Worm (Caenorhabditis elegans) whole organism, early embryonic: ENCODE results near the gene hint-3.
A peak's percentile ranks its signal among the peaks of the same experiment; 100 is the strongest.

Experiments used
- B0310.2 ChIP-seq: sonication (generic microtip); optimal IDR thresholded peaks from 2 replicates; lab custom pipeline; 2016; ENCODE audit warnings: mild to moderate bottlenecking, missing genetic modification characterization, missing compliant biosample characterization
- F13C5.2 ChIP-seq: sonication (generic microtip); optimal IDR thresholded peaks from 2 replicates; lab custom pipeline; 2017; ENCODE audit warnings: mild to moderate bottlenecking, missing genetic modification characterization, inconsistent platforms, missing compliant biosample characterization
- aly-1 ChIP-seq: sonication (generic microtip); optimal IDR thresholded peaks from 2 replicates; lab custom pipeline; 2016; ENCODE audit warnings: missing genetic modification characterization, missing compliant biosample characterization
- ama-1 ChIP-seq: fragments of 150-350 bp; optimal IDR thresholded peaks from 2 replicates; lab custom pipeline; 2014
- ceh-13 ChIP-seq: fragments of 200-800 bp; sonication (Bioruptor generic); optimal IDR thresholded peaks from 2 replicates; lab custom pipeline; 2018; ENCODE audit warnings: mild to moderate bottlenecking, missing genetic modification characterization, missing compliant biosample characterization
- ceh-36 ChIP-seq: sonication (generic microtip); optimal IDR thresholded peaks from 2 replicates; lab custom pipeline; 2016; ENCODE audit warnings: missing genetic modification characterization, inconsistent platforms, missing compliant biosample characterization
- ets-7 ChIP-seq: sonication (generic microtip); optimal IDR thresholded peaks from 2 replicates; lab custom pipeline; 2016; ENCODE audit warnings: missing genotype, missing genetic modification characterization, missing compliant biosample characterization
- flt-1 ChIP-seq: fragments of 200-800 bp; sonication (Bioruptor generic); IDR thresholded peaks from 2 replicates; pipeline ENCODE4 v1.3.6; 2022; ENCODE audit warnings: missing genetic modification characterization, missing compliant biosample characterization
- hmbx-1 ChIP-seq: sonication (generic microtip); optimal IDR thresholded peaks from 2 replicates; lab custom pipeline; 2016; ENCODE audit warnings: mild to moderate bottlenecking, missing genetic modification characterization, missing compliant biosample characterization
- hmg-4 ChIP-seq: fragments of 200-800 bp; sonication (Bioruptor generic); optimal IDR thresholded peaks from 2 replicates; lab custom pipeline; 2018; ENCODE audit warnings: mild to moderate bottlenecking, missing genetic modification characterization, missing compliant biosample characterization
- hnd-1 ChIP-seq: sonication (generic microtip); optimal IDR thresholded peaks from 2 replicates; lab custom pipeline; 2016; ENCODE audit warnings: missing genetic modification characterization, missing compliant biosample characterization
- pes-1 ChIP-seq: fragments of 200-800 bp; sonication (Bioruptor generic); IDR thresholded peaks from 2 replicates; pipeline ENCODE4 v1.3.6; 2022; ENCODE audit warnings: missing genetic modification reagents, missing genetic modification characterization, missing compliant biosample characterization
- scrt-1 ChIP-seq: fragments of 200-800 bp; sonication (Bioruptor generic); IDR thresholded peaks from 2 replicates; pipeline ENCODE4 v1.3.6; 2022; ENCODE audit warnings: missing genetic modification characterization, missing compliant biosample characterization
- sea-1 ChIP-seq: fragments of 200-800 bp; sonication (Bioruptor generic); conservative IDR thresholded peaks from 2 replicates; pipeline ENCODE4 v1.3.6; 2022; ENCODE audit warnings: missing genetic modification characterization, missing compliant biosample characterization
- tbx-11 ChIP-seq: fragments of 200-800 bp; sonication (Bioruptor generic); IDR thresholded peaks from 2 replicates; pipeline ENCODE4 v1.3.6; 2022; ENCODE audit warnings: missing genetic modification characterization, missing compliant biosample characterization
- tbx-37 ChIP-seq: fragments of 200-800 bp; sonication (Bioruptor generic); conservative IDR thresholded peaks from 2 replicates; pipeline ENCODE4 v1.3.6; 2022; ENCODE audit warnings: missing genetic modification reagents, missing genetic modification characterization, missing compliant biosample characterization
- tra-4 ChIP-seq: sonication (generic microtip); optimal IDR thresholded peaks from 2 replicates; lab custom pipeline; 2017; ENCODE audit warnings: missing genetic modification characterization, missing compliant biosample characterization

Gene hint-3

ce11 chrV:7737710-7738109 lies 22.6 kb upstream of the hint-3 start, which contains the start of gene srr-9:
srr-9 (plus strand) TSS chrV:7738010.
- no peak for TF ChIP-seq ets-7 (tag; lab: Kevin White, UChicago)
- no peak for TF ChIP-seq F13C5.2 (tag; lab: Kevin White, UChicago)
- no peak for TF ChIP-seq ceh-13 (GFP tag; lab: Kevin White, UChicago)
- TF ChIP-seq tra-4 (tag; lab: Kevin White, UChicago), result no peak
- TF ChIP-seq aly-1 (tag; lab: Kevin White, UChicago), result no peak
- no peak for TF ChIP-seq scrt-1

ce11 chrV:7739949-7740348 lies 20.3 kb upstream of the hint-3 start:
- TF ChIP-seq F13C5.2 (tag; lab: Kevin White, UChicago) (no peak), tra-4 (tag; lab: Kevin White, UChicago) (no peak), ceh-13 (GFP tag; lab: Kevin White, UChicago) (no peak), tbx-11 (no peak), flt-1 (GFP tag; lab: Robert Waterston, UW) (no peak), ama-1 (lab: Kevin White, UChicago) (no peak), ets-7 (tag; lab: Kevin White, UChicago) (no peak), ceh-36 (tag; lab: Kevin White, UChicago) (no peak), hnd-1 (tag; lab: Kevin White, UChicago) (no peak), scrt-1 (no peak)

- TF ChIP-seq B0310.2 (tag; lab: Kevin White, UChicago) (no peak), scrt-1 (no peak), hnd-1 (tag; lab: Kevin White, UChicago) (no peak), tbx-37 (GFP tag; lab: Robert Waterston, UW) (no peak), pes-1 (no peak), hmbx-1 (tag; lab: Kevin White, UChicago) (no peak), ceh-13 (GFP tag; lab: Kevin White, UChicago) (no peak), F13C5.2 (tag; lab: Kevin White, UChicago) (no peak), aly-1 (tag; lab: Kevin White, UChicago) (no peak), tbx-11 (no peak), sea-1 (GFP tag; lab: Robert Waterston, UW) (no peak), flt-1 (GFP tag; lab: Robert Waterston, UW) (no peak), ceh-36 (tag; lab: Kevin White, UChicago) (no peak), ets-7 (tag; lab: Kevin White, UChicago) (no peak), tra-4 (tag; lab: Kevin White, UChicago) (no peak), ama-1 (lab: Kevin White, UChicago) (no peak), hmg-4 (no peak)
Measured at ce11 chrV:7741918-7742317, 18.4 kb upstream of the hint-3 start.

- no peak for TF ChIP-seq tbx-11
- no peak for TF ChIP-seq hmg-4
- no peak for TF ChIP-seq tbx-37 (GFP tag; lab: Robert Waterston, UW)
- TF ChIP-seq B0310.2 (tag; lab: Kevin White, UChicago), result no peak
Measured at ce11 chrV:7742485-7742959, 17.8 kb upstream of the hint-3 start, which contains the start of gene fbxl-5. fbxl-5 (plus strand) TSS chrV:7742909.

ce11 chrV:7744068-7744467 lies 16.2 kb upstream of the hint-3 start:
- no peak for TF ChIP-seq hmg-4
- no peak for TF ChIP-seq hmbx-1 (tag; lab: Kevin White, UChicago)
- no peak for TF ChIP-seq ama-1 (lab: Kevin White, UChicago)
- no peak for TF ChIP-seq F13C5.2 (tag; lab: Kevin White, UChicago)
- TF ChIP-seq ceh-13 (GFP tag; lab: Kevin White, UChicago), result no peak
- no peak for TF ChIP-seq tbx-37 (GFP tag; lab: Robert Waterston, UW)
- TF ChIP-seq pes-1, result no peak
- no peak for TF ChIP-seq ets-7 (tag; lab: Kevin White, UChicago)
- TF ChIP-seq flt-1 (GFP tag; lab: Robert Waterston, UW), result no peak
- no peak for TF ChIP-seq sea-1 (GFP tag; lab: Robert Waterston, UW)
- no peak for TF ChIP-seq ceh-36 (tag; lab: Kevin White, UChicago)
- TF ChIP-seq tra-4 (tag; lab: Kevin White, UChicago), result no peak
- no peak for TF ChIP-seq scrt-1
- TF ChIP-seq tbx-11, result no peak
- no peak for TF ChIP-seq aly-1 (tag; lab: Kevin White, UChicago)
- TF ChIP-seq B0310.2 (tag; lab: Kevin White, UChicago), result no peak
- no peak for TF ChIP-seq hnd-1 (tag; lab: Kevin White, UChicago)

- no peak for TF ChIP-seq ets-7 (tag; lab: Kevin White, UChicago)
- no peak for TF ChIP-seq flt-1 (GFP tag; lab: Robert Waterston, UW)
- TF ChIP-seq tra-4 (tag; lab: Kevin White, UChicago), result no peak
- TF ChIP-seq ceh-36 (tag; lab: Kevin White, UChicago), result no peak
- TF ChIP-seq tbx-37 (GFP tag; lab: Robert Waterston, UW), result no peak
- no peak for TF ChIP-seq pes-1
- no peak for TF ChIP-seq F13C5.2 (tag; lab: Kevin White, UChicago)
- TF ChIP-seq hmbx-1 (tag; lab: Kevin White, UChicago), result no peak
- no peak for TF ChIP-seq ceh-13 (GFP tag; lab: Kevin White, UChicago)
- TF ChIP-seq tbx-11, result no peak
- no peak for TF ChIP-seq B0310.2 (tag; lab: Kevin White, UChicago)
- TF ChIP-seq aly-1 (tag; lab: Kevin White, UChicago), result no peak
- no peak for TF ChIP-seq hnd-1 (tag; lab: Kevin White, UChicago)
- TF ChIP-seq hmg-4, result no peak
- no peak for TF ChIP-seq scrt-1
- no peak for TF ChIP-seq ama-1 (lab: Kevin White, UChicago)
- TF ChIP-seq sea-1 (GFP tag; lab: Robert Waterston, UW), result no peak
Measured at ce11 chrV:7745386-7745785, 14.9 kb upstream of the hint-3 start.

ce11 chrV:7745903-7746302 lies 14.4 kb upstream of the hint-3 start:
- TF ChIP-seq aly-1 (tag; lab: Kevin White, UChicago) (no peak), tbx-11 (no peak), hnd-1 (tag; lab: Kevin White, UChicago) (no peak), sea-1 (GFP tag; lab: Robert Waterston, UW) (no peak), flt-1 (GFP tag; lab: Robert Waterston, UW) (no peak), hmg-4 (peak; percentile 64), ets-7 (tag; lab: Kevin White, UChicago) (no peak), ama-1 (lab: Kevin White, UChicago) (no peak), tbx-37 (GFP tag; lab: Robert Waterston, UW) (no peak), F13C5.2 (tag; lab: Kevin White, UChicago) (no peak), pes-1 (peak; percentile 27; the same call in 1 of the 2 replicates), ceh-36 (tag; lab: Kevin White, UChicago) (no peak)
